Worm (Caenorhabditis elegans) whole organism, late embryonic: ENCODE results near the gene T12A7.10.

Experiments used
- C08G9.2 ChIP-seq: sonication (generic microtip); optimal IDR thresholded peaks from 2 replicates; lab custom pipeline; 2016; ENCODE audit warnings: mild to moderate bottlenecking, missing genetic modification characterization, moderate library complexity, missing compliant biosample characterization
- C38D4.7 ChIP-seq: fragments of 200-800 bp; sonication (Bioruptor generic); optimal IDR thresholded peaks from 2 replicates; lab custom pipeline; 2018; ENCODE audit warnings: mild to moderate bottlenecking, missing genetic modification characterization, moderate library complexity, missing compliant biosample characterization
- F13H6.1 ChIP-seq: sonication (generic microtip); optimal IDR thresholded peaks from 2 replicates; lab custom pipeline; 2016; ENCODE audit warnings: missing genetic modification characterization, missing compliant biosample characterization
- K02D7.2 ChIP-seq: sonication (generic microtip); optimal IDR thresholded peaks from 2 replicates; lab custom pipeline; 2017; ENCODE audit warnings: mild to moderate bottlenecking, missing genetic modification characterization, missing compliant biosample characterization
- K09A11.1 ChIP-seq: sonication (generic microtip); optimal IDR thresholded peaks from 2 replicates; lab custom pipeline; 2017; ENCODE audit warnings: antibody characterized with exemption, mild to moderate bottlenecking, missing genetic modification characterization, missing compliant biosample characterization; ENCODE audit not compliant: insufficient read depth
- Y22D7AL.16 ChIP-seq: sonication (generic microtip); optimal IDR thresholded peaks from 2 replicates; lab custom pipeline; 2016; ENCODE audit warnings: missing genetic modification characterization, missing compliant biosample characterization
- ceh-14 ChIP-seq: sonication (generic microtip); optimal IDR thresholded peaks from 2 replicates; lab custom pipeline; 2016; ENCODE audit warnings: missing genotype, missing genetic modification characterization, missing compliant biosample characterization
- ceh-19 ChIP-seq: fragments of 200-800 bp; sonication (Bioruptor generic); optimal IDR thresholded peaks from 2 replicates; lab custom pipeline; 2018; ENCODE audit warnings: mild to moderate bottlenecking, missing genetic modification characterization, missing compliant biosample characterization
- ceh-22 ChIP-seq: sonication (generic microtip); optimal IDR thresholded peaks from 2 replicates; lab custom pipeline; 2017; ENCODE audit warnings: missing biosample characterization, missing genetic modification characterization
- ceh-24 ChIP-seq: sonication (generic microtip); optimal IDR thresholded peaks from 2 replicates; lab custom pipeline; 2016; ENCODE audit warnings: mild to moderate bottlenecking, missing genetic modification characterization, missing compliant biosample characterization
- ceh-31 ChIP-seq: sonication (generic microtip); optimal IDR thresholded peaks from 2 replicates; lab custom pipeline; 2016; ENCODE audit warnings: missing genetic modification characterization, missing compliant biosample characterization
- ceh-34 ChIP-seq: sonication (generic microtip); optimal IDR thresholded peaks from 2 replicates; lab custom pipeline; 2016; ENCODE audit warnings: mild to moderate bottlenecking, missing genetic modification characterization, missing compliant biosample characterization
- ceh-9 ChIP-seq: sonication (generic microtip); optimal IDR thresholded peaks from 2 replicates; lab custom pipeline; 2016; ENCODE audit warnings: mild to moderate bottlenecking, missing genetic modification characterization, inconsistent platforms, missing compliant biosample characterization
- che-1 ChIP-seq: sonication (generic microtip); optimal IDR thresholded peaks from 2 replicates; lab custom pipeline; 2016; ENCODE audit warnings: mild to moderate bottlenecking, missing genetic modification characterization, missing compliant biosample characterization
- elt-2 ChIP-seq: sonication (generic microtip); optimal IDR thresholded peaks from 2 replicates; lab custom pipeline; 2016; ENCODE audit warnings: missing genetic modification reagents, missing genetic modification characterization, missing compliant biosample characterization
- elt-4 ChIP-seq: sonication (generic microtip); optimal IDR thresholded peaks from 2 replicates; lab custom pipeline; 2016; ENCODE audit warnings: missing genetic modification characterization, missing compliant biosample characterization
- fax-1 ChIP-seq: sonication (generic microtip); optimal IDR thresholded peaks from 2 replicates; lab custom pipeline; 2016; ENCODE audit warnings: missing genotype, missing genetic modification characterization, missing compliant biosample characterization
- fkh-6 ChIP-seq: sonication (generic microtip); optimal IDR thresholded peaks from 2 replicates; lab custom pipeline; 2016; ENCODE audit warnings: missing genetic modification characterization, missing compliant biosample characterization
- hlh-13 ChIP-seq: fragments of 200-800 bp; sonication (Bioruptor generic); optimal IDR thresholded peaks from 2 replicates; lab custom pipeline; 2018; ENCODE audit warnings: mild to moderate bottlenecking, missing genetic modification characterization, missing compliant biosample characterization
- hlh-6 ChIP-seq: sonication (generic microtip); optimal IDR thresholded peaks from 2 replicates; lab custom pipeline; 2016; ENCODE audit warnings: missing genotype, missing genetic modification characterization, missing compliant biosample characterization
- hlh-8 ChIP-seq: sonication (generic microtip); optimal IDR thresholded peaks from 2 replicates; lab custom pipeline; 2016; ENCODE audit warnings: missing genotype, missing genetic modification characterization, missing compliant biosample characterization
- lin-11 ChIP-seq: fragments of 200-800 bp; sonication (Bioruptor generic); optimal IDR thresholded peaks from 2 replicates; lab custom pipeline; 2018; ENCODE audit warnings: mild to moderate bottlenecking, missing genetic modification characterization, missing compliant biosample characterization
- madf-2 ChIP-seq: sonication (generic microtip); optimal IDR thresholded peaks from 2 replicates; lab custom pipeline; 2017; ENCODE audit warnings: missing genetic modification characterization, missing compliant biosample characterization
- nfya-1 ChIP-seq: sonication (generic microtip); optimal IDR thresholded peaks from 2 replicates; lab custom pipeline; 2017; ENCODE audit warnings: missing genetic modification characterization, mild to moderate bottlenecking, missing compliant biosample characterization, antibody characterized with exemption, moderate library complexity
- nhr-232 ChIP-seq: sonication (generic microtip); optimal IDR thresholded peaks from 2 replicates; lab custom pipeline; 2016; ENCODE audit warnings: missing genetic modification characterization, missing compliant biosample characterization
- npax-4 ChIP-seq: sonication (generic microtip); optimal IDR thresholded peaks from 2 replicates; lab custom pipeline; 2016; ENCODE audit warnings: missing genetic modification characterization, missing compliant biosample characterization
- pag-3 ChIP-seq: sonication (generic microtip); optimal IDR thresholded peaks from 2 replicates; lab custom pipeline; 2016; ENCODE audit warnings: missing compliant biosample characterization, missing genetic modification characterization, borderline replicate concordance
- pax-1 ChIP-seq: fragments of 150-350 bp; optimal IDR thresholded peaks from 2 replicates; lab custom pipeline; 2014; ENCODE audit warnings: missing biosample characterization, missing genetic modification characterization
- ref-2 ChIP-seq: sonication (generic microtip); optimal IDR thresholded peaks from 2 replicates; lab custom pipeline; 2016; ENCODE audit warnings: missing genetic modification characterization, missing compliant biosample characterization
- rnt-1 ChIP-seq: sonication (generic microtip); optimal IDR thresholded peaks from 2 replicates; lab custom pipeline; 2016; ENCODE audit warnings: missing genetic modification characterization, missing compliant biosample characterization
- sdc-2 ChIP-seq: sonication (generic microtip); optimal IDR thresholded peaks from 2 replicates; lab custom pipeline; 2016; ENCODE audit warnings: missing genotype, missing genetic modification characterization, missing compliant biosample characterization
- syd-9 ChIP-seq: sonication (generic microtip); optimal IDR thresholded peaks from 2 replicates; lab custom pipeline; 2016; ENCODE audit warnings: mild to moderate bottlenecking, missing genetic modification characterization, moderate library complexity, missing compliant biosample characterization
- tbx-7 ChIP-seq: sonication (generic microtip); optimal IDR thresholded peaks from 2 replicates; lab custom pipeline; 2016; ENCODE audit warnings: missing genotype, missing genetic modification characterization, missing compliant biosample characterization
- ttx-3 ChIP-seq: sonication (generic microtip); optimal IDR thresholded peaks from 2 replicates; lab custom pipeline; 2016; ENCODE audit warnings: missing genetic modification reagents, missing genetic modification characterization, missing compliant biosample characterization
- unc-55 ChIP-seq: sonication (generic microtip); optimal IDR thresholded peaks from 2 replicates; lab custom pipeline; 2017; ENCODE audit warnings: missing biosample characterization, missing genetic modification reagents, missing genetic modification characterization
- unc-86 ChIP-seq: sonication (generic microtip); optimal IDR thresholded peaks from 2 replicates; lab custom pipeline; 2016; ENCODE audit warnings: missing genetic modification characterization, missing compliant biosample characterization

The T12A7.10 gene

DNA sequence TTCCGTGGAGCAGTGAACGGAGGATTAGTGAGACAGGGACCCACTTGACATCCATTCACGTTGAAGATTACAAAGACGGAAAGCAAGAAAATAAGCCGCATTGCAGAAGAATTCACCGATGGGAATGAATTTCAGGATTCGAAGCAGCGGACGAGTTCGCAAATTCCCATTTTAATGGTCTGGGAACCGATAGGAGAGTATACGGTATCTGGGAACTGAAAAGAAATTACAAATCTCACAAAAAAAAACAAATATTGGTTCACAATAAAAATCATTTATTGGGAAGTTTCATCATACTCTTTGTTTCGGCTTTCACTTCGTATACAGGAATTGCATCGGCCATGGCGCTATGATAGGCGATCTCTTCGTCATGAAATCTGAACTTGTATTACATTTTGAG, at the start of gene T12A7.10:
T12A7.10 (minus strand) TSS at position 101 of the 400 bp plus-strand sequence.
- TF ChIP-seq syd-9 (no peak), F13H6.1 (tag; lab: Kevin White, UChicago) (no peak), unc-55 (no peak), sdc-2 (tag; lab: Kevin White, UChicago) (no peak), madf-2 (no peak), ceh-22 (tag; lab: Kevin White, UChicago) (no peak), Y22D7AL.16 (tag; lab: Kevin White, UChicago) (no peak), ceh-31 (tag; lab: Kevin White, UChicago) (no peak), pag-3 (tag; lab: Kevin White, UChicago) (no peak), K09A11.1 (tag; lab: Kevin White, UChicago) (no peak), unc-86 (no peak), ttx-3 (tag; lab: Kevin White, UChicago) (no peak), che-1 (tag; lab: Kevin White, UChicago) (no peak), ceh-19 (GFP tag; lab: Kevin White, UChicago) (no peak), pax-1 (tag; lab: Kevin White, UChicago) (no peak), hlh-13 (GFP tag; lab: Kevin White, UChicago) (no peak), fax-1 (tag; lab: Kevin White, UChicago) (no peak), ceh-24 (tag; lab: Kevin White, UChicago) (no peak), ceh-34 (tag; lab: Kevin White, UChicago) (no peak)

DNA sequence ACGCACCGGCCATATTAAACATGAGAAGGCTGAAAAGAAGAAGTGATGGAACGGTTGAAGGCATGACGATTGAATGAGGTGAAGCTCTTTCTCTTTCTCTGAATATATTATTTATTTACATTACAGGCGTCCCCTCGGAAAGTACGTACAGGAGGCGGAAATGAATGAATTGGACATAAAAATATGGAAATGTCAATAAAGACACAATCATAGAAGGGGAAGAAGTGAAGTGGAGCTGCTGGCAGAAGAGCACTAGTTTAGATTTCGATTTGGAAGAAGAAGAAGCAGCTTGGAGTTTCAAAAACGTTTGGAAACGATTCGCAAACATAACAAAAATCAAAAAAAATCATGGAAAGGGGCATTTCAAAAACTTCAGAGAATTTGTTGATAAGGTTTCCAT, 49.1 kb upstream of the T12A7.10 start, which contains the start of gene H01G02.1:
H01G02.1 (minus strand) TSS at position 101 of the 400 bp plus-strand sequence.
- TF ChIP-seq pax-1 (tag; lab: Kevin White, UChicago) (no peak), ceh-14 (no peak), unc-86 (no peak), Y22D7AL.16 (tag; lab: Kevin White, UChicago) (no peak), ttx-3 (tag; lab: Kevin White, UChicago) (no peak), fkh-6 (tag; lab: Kevin White, UChicago) (no peak), ceh-31 (tag; lab: Kevin White, UChicago) (no peak), lin-11 (no peak), ref-2 (tag; lab: Kevin White, UChicago) (no peak), ceh-24 (tag; lab: Kevin White, UChicago) (no peak), ceh-9 (no peak), tbx-7 (no peak), madf-2 (no peak), ceh-34 (tag; lab: Kevin White, UChicago) (no peak), hlh-13 (GFP tag; lab: Kevin White, UChicago) (no peak), elt-2 (tag; lab: Kevin White, UChicago) (no peak), che-1 (tag; lab: Kevin White, UChicago) (no peak), unc-55 (no peak), rnt-1 (tag; lab: Kevin White, UChicago) (no peak)

DNA sequence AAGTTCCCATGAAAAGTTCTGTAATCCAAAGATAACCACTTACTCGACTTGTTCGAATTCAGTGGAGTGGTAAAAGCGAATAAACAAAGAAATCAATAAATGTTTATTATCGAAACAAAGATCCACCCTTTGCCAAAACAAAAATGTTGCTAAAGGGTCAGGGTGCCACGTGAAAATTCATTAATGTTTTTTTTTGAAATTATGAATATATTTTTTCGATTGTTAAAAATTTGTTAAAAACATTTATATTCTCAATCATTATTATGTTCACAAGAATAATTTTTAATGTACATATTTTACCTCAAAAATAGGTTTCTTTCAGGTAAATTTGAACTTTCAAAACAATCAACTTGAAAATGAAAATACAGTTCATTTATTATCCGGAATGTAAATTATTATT, 48.1 kb upstream of the T12A7.10 start, which contains the start of gene H01G02.4:
H01G02.4 (minus strand) TSS at position 101 of the 400 bp plus-strand sequence.
- TF ChIP-seq nfya-1 (tag; lab: Kevin White, UChicago) (no peak), ceh-34 (tag; lab: Kevin White, UChicago) (no peak), ceh-19 (GFP tag; lab: Kevin White, UChicago) (no peak), pax-1 (tag; lab: Kevin White, UChicago) (no peak), C38D4.7 (no peak), npax-4 (no peak), hlh-8 (no peak)

DNA sequence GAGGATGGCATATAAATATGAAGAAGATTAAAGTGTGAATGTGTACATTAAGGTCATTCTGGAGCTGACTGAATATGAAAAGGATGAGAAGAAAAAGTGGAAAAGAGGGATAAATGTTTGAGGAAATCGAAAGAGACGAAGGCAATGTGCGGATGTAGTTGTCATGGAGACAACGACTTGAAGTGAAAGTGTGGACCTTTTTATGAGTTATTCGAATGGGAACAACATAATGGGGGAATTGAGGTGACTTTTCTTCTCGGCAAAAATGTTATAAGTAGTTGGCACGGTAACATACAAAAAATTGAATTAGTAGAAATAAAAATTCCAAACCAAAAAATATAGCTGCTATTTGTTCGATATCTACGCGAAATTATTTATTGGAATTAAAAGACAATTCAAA, 46.2 kb upstream of the T12A7.10 start, which contains the start of gene dyf-18:
dyf-18 (minus strand) TSS at position 101 of the 400 bp plus-strand sequence.
- no peak for TF ChIP-seq K02D7.2 (tag; lab: Kevin White, UChicago)
- no peak for TF ChIP-seq hlh-6
- no peak for TF ChIP-seq sdc-2 (tag; lab: Kevin White, UChicago)
- TF ChIP-seq npax-4, result no peak
- TF ChIP-seq elt-4 (tag; lab: Kevin White, UChicago), result no peak
- no peak for TF ChIP-seq C08G9.2 (tag; lab: Kevin White, UChicago)
- TF ChIP-seq nhr-232, result no peak
